Worm (Caenorhabditis elegans): Measurements from ENCODE around the gene gcy-11.

Gene gcy-11

ce11 chrX:17066937-17067336, 11.6 kb upstream of the gcy-11 start:
- TF ChIP-seq scrt-1 (GFP tag; IDR thresholded peaks at IDR 0.05) = no peak
- no peak for TF ChIP-seq tbx-11 (GFP tag; IDR thresholded peaks at IDR 0.05)
- no peak for TF ChIP-seq ets-7 (tag; optimal IDR thresholded peaks at IDR 0.05)
- no peak for TF ChIP-seq hmbx-1 (tag; optimal IDR thresholded peaks at IDR 0.05)
- TF ChIP-seq pes-1 (GFP tag; IDR thresholded peaks at IDR 0.05) = no peak
- no peak for TF ChIP-seq tbx-37 (GFP tag; conservative IDR thresholded peaks at IDR 0.05)
- no peak for TF ChIP-seq F13C5.2 (tag; optimal IDR thresholded peaks at IDR 0.05)
- no peak for TF ChIP-seq ceh-36 (tag; optimal IDR thresholded peaks at IDR 0.05)
- no peak for TF ChIP-seq hmg-4 (GFP tag; optimal IDR thresholded peaks at IDR 0.05)
- TF ChIP-seq hnd-1 (tag; optimal IDR thresholded peaks at IDR 0.05) = no peak
- no peak for TF ChIP-seq sea-1 (GFP tag; conservative IDR thresholded peaks at IDR 0.05)
- TF ChIP-seq flt-1 (GFP tag; IDR thresholded peaks at IDR 0.05) = no peak
- TF ChIP-seq aly-1 (tag; optimal IDR thresholded peaks at IDR 0.05) = no peak
- TF ChIP-seq ceh-13 (GFP tag; optimal IDR thresholded peaks at IDR 0.05) = no peak
- no peak for TF ChIP-seq ama-1 (optimal IDR thresholded peaks at IDR 0.05)

ce11 chrX:17064820-17065219, 9.4 kb upstream of the gcy-11 start:
- TF ChIP-seq flt-1 (GFP tag; IDR thresholded peaks at IDR 0.05) (no peak), tbx-11 (GFP tag; IDR thresholded peaks at IDR 0.05) (no peak), hmbx-1 (tag; optimal IDR thresholded peaks at IDR 0.05) (no peak), tbx-37 (GFP tag; conservative IDR thresholded peaks at IDR 0.05) (no peak), sea-1 (GFP tag; conservative IDR thresholded peaks at IDR 0.05) (no peak), B0310.2 (tag; optimal IDR thresholded peaks at IDR 0.05) (no peak), F13C5.2 (tag; optimal IDR thresholded peaks at IDR 0.05) (no peak), pes-1 (GFP tag; IDR thresholded peaks at IDR 0.05) (no peak), ceh-36 (tag; optimal IDR thresholded peaks at IDR 0.05) (no peak), hmg-4 (GFP tag; optimal IDR thresholded peaks at IDR 0.05) (no peak), aly-1 (tag; optimal IDR thresholded peaks at IDR 0.05) (no peak), ceh-13 (GFP tag; optimal IDR thresholded peaks at IDR 0.05) (no peak), ama-1 (optimal IDR thresholded peaks at IDR 0.05) (no peak), tra-4 (tag; optimal IDR thresholded peaks at IDR 0.05) (no peak), scrt-1 (GFP tag; IDR thresholded peaks at IDR 0.05) (no peak), hnd-1 (tag; optimal IDR thresholded peaks at IDR 0.05) (no peak), ets-7 (tag; optimal IDR thresholded peaks at IDR 0.05) (no peak)

ce11 chrX:17063749-17064252, 8.4 kb upstream of the gcy-11 start:
- TF ChIP-seq aly-1 (tag; optimal IDR thresholded peaks at IDR 0.05) = no peak
- TF ChIP-seq sea-1 (GFP tag; conservative IDR thresholded peaks at IDR 0.05) = no peak
- no peak for TF ChIP-seq hmg-4 (GFP tag; optimal IDR thresholded peaks at IDR 0.05)
- TF ChIP-seq hnd-1 (tag; optimal IDR thresholded peaks at IDR 0.05) = no peak
- TF ChIP-seq F13C5.2 (tag; optimal IDR thresholded peaks at IDR 0.05) = no peak
- TF ChIP-seq ets-7 (tag; optimal IDR thresholded peaks at IDR 0.05) = no peak
- no peak for TF ChIP-seq flt-1 (GFP tag; IDR thresholded peaks at IDR 0.05)
- no peak for TF ChIP-seq ceh-13 (GFP tag; optimal IDR thresholded peaks at IDR 0.05)
- no peak for TF ChIP-seq tra-4 (tag; optimal IDR thresholded peaks at IDR 0.05)
- no peak for TF ChIP-seq tbx-11 (GFP tag; IDR thresholded peaks at IDR 0.05)
- no peak for TF ChIP-seq hmbx-1 (tag; optimal IDR thresholded peaks at IDR 0.05)
- TF ChIP-seq scrt-1 (GFP tag; IDR thresholded peaks at IDR 0.05) = no peak
- TF ChIP-seq ceh-36 (tag; optimal IDR thresholded peaks at IDR 0.05) = no peak
- TF ChIP-seq ama-1 (optimal IDR thresholded peaks at IDR 0.05) = no peak
- TF ChIP-seq B0310.2 (tag; optimal IDR thresholded peaks at IDR 0.05) = no peak
- no peak for TF ChIP-seq tbx-37 (GFP tag; conservative IDR thresholded peaks at IDR 0.05)
- no peak for TF ChIP-seq pes-1 (GFP tag; IDR thresholded peaks at IDR 0.05)

ce11 chrX:17062165-17062564, 6.8 kb upstream of the gcy-11 start:
- TF ChIP-seq flt-1 (GFP tag; IDR thresholded peaks at IDR 0.05) = no peak
- no peak for TF ChIP-seq F13C5.2 (tag; optimal IDR thresholded peaks at IDR 0.05)
- TF ChIP-seq tbx-11 (GFP tag; IDR thresholded peaks at IDR 0.05) = no peak
- no peak for TF ChIP-seq tra-4 (tag; optimal IDR thresholded peaks at IDR 0.05)
- no peak for TF ChIP-seq ets-7 (tag; optimal IDR thresholded peaks at IDR 0.05)
- TF ChIP-seq hnd-1 (tag; optimal IDR thresholded peaks at IDR 0.05) = no peak

- TF ChIP-seq B0310.2 (tag; optimal IDR thresholded peaks at IDR 0.05) = no peak
- TF ChIP-seq flt-1 (GFP tag; IDR thresholded peaks at IDR 0.05) = no peak
- TF ChIP-seq ceh-13 (GFP tag; optimal IDR thresholded peaks at IDR 0.05) = no peak
- no peak for TF ChIP-seq ets-7 (tag; optimal IDR thresholded peaks at IDR 0.05)
- TF ChIP-seq scrt-1 (GFP tag; IDR thresholded peaks at IDR 0.05) = no peak
- no peak for TF ChIP-seq hnd-1 (tag; optimal IDR thresholded peaks at IDR 0.05)
- no peak for TF ChIP-seq sea-1 (GFP tag; conservative IDR thresholded peaks at IDR 0.05)
- no peak for TF ChIP-seq hmg-4 (GFP tag; optimal IDR thresholded peaks at IDR 0.05)
- no peak for TF ChIP-seq tbx-11 (GFP tag; IDR thresholded peaks at IDR 0.05)
These were observed 4.4 kb upstream of the gcy-11 start for ce11 chrX:17059760-17060159.

ce11 chrX:17058340-17058739, 3.0 kb upstream of the gcy-11 start:
- TF ChIP-seq aly-1 (tag; optimal IDR thresholded peaks at IDR 0.05) (no peak), scrt-1 (GFP tag; IDR thresholded peaks at IDR 0.05) (no peak), flt-1 (GFP tag; IDR thresholded peaks at IDR 0.05) (no peak), F13C5.2 (tag; optimal IDR thresholded peaks at IDR 0.05) (no peak), ceh-36 (tag; optimal IDR thresholded peaks at IDR 0.05) (no peak), sea-1 (GFP tag; conservative IDR thresholded peaks at IDR 0.05) (no peak), ama-1 (optimal IDR thresholded peaks at IDR 0.05) (no peak), B0310.2 (tag; optimal IDR thresholded peaks at IDR 0.05) (no peak), hmbx-1 (tag; optimal IDR thresholded peaks at IDR 0.05) (no peak), tbx-37 (GFP tag; conservative IDR thresholded peaks at IDR 0.05) (no peak), ceh-13 (GFP tag; optimal IDR thresholded peaks at IDR 0.05) (no peak)

- no peak for TF ChIP-seq hmbx-1 (tag; optimal IDR thresholded peaks at IDR 0.05)
These were observed 729 bp upstream of the gcy-11 start for ce11 chrX:17055836-17056783.

All from whole organism, early embryonic.